Fruit fly (Drosophila melanogaster) whole organism, adult: ENCODE results near the gene CG11843.

ENCODE experiments used
- CG11617 ChIP-seq: fragments of 200-800 bp; sonication (Bioruptor generic); optimal IDR thresholded peaks from 2 replicates; lab custom pipeline; 2017; ENCODE audit warnings: mild to moderate bottlenecking, missing biosample characterization, missing genetic modification reagents, missing genetic modification characterization
- CG12768 ChIP-seq: fragments of 200-800 bp; sonication (Bioruptor generic); optimal IDR thresholded peaks from 2 replicates; lab custom pipeline; 2017; ENCODE audit warnings: missing biosample characterization, missing genetic modification characterization, mild to moderate bottlenecking, moderate library complexity, missing genetic modification reagents
- CG14711 ChIP-seq: fragments of 200-800 bp; sonication (Bioruptor generic); optimal IDR thresholded peaks from 2 replicates; lab custom pipeline; 2018; ENCODE audit warnings: missing biosample characterization, mild to moderate bottlenecking, missing genetic modification characterization, moderate library complexity
- CG1620 ChIP-seq: fragments of 200-800 bp; sonication (Bioruptor generic); optimal IDR thresholded peaks from 2 replicates; lab custom pipeline; 2016; ENCODE audit warnings: missing biosample characterization, missing genetic modification characterization
- CG33017 ChIP-seq: fragments of 200-800 bp; sonication (Bioruptor generic); optimal IDR thresholded peaks from 2 replicates; lab custom pipeline; 2018; ENCODE audit warnings: missing biosample characterization, mild to moderate bottlenecking, missing genetic modification characterization, moderate library complexity
- CG5204 ChIP-seq: fragments of 200-800 bp; sonication (Bioruptor generic); optimal IDR thresholded peaks from 2 replicates; lab custom pipeline; 2016; ENCODE audit warnings: missing biosample characterization, missing genetic modification characterization
- CG7045 ChIP-seq: fragments of 200-800 bp; sonication (Bioruptor generic); optimal IDR thresholded peaks from 2 replicates; lab custom pipeline; 2017; ENCODE audit warnings: missing biosample characterization, mild to moderate bottlenecking, missing genetic modification characterization
- CG7101 ChIP-seq: fragments of 200-800 bp; sonication (Bioruptor generic); optimal IDR thresholded peaks from 2 replicates; lab custom pipeline; 2018; ENCODE audit warnings: missing biosample characterization, mild to moderate bottlenecking, missing genetic modification characterization, moderate library complexity
- Clk ChIP-seq: fragments of 200-800 bp; sonication (Bioruptor generic); optimal IDR thresholded peaks from 2 replicates; lab custom pipeline; 2017; ENCODE audit warnings: missing biosample characterization, missing genetic modification characterization
- Crg-1 ChIP-seq: fragments of 200-800 bp; sonication (Bioruptor generic); optimal IDR thresholded peaks from 2 replicates; lab custom pipeline; 2016; ENCODE audit warnings: missing biosample characterization, missing genetic modification characterization
- Hr96 ChIP-seq: fragments of 200-800 bp; sonication (Bioruptor generic); optimal IDR thresholded peaks from 2 replicates; lab custom pipeline; 2016; ENCODE audit warnings: missing biosample characterization, missing genetic modification characterization
- Mnt ChIP-seq: fragments of 200-800 bp; sonication (Bioruptor generic); optimal IDR thresholded peaks from 2 replicates; lab custom pipeline; 2016; ENCODE audit warnings: missing biosample characterization, mild to moderate bottlenecking, missing genetic modification characterization
- bab1 ChIP-seq: fragments of 200-800 bp; sonication (Bioruptor generic); optimal IDR thresholded peaks from 3 replicates; lab custom pipeline; 2019; ENCODE audit warnings: missing biosample characterization, mild to moderate bottlenecking, missing genetic modification characterization, moderate library complexity
- cic ChIP-seq: fragments of 200-800 bp; sonication (Bioruptor generic); optimal IDR thresholded peaks from 2 replicates; lab custom pipeline; 2017; ENCODE audit warnings: missing biosample characterization, mild to moderate bottlenecking, missing genetic modification characterization, moderate library complexity
- cnc ChIP-seq, 2 experiments: fragments of >200 bp; optimal IDR thresholded peaks; 2 replicates each; lab custom pipeline; 2017
- kay ChIP-seq: fragments of 200-800 bp; sonication (Bioruptor generic); peaks from one replicate; lab custom pipeline; 2016; ENCODE audit warnings: missing biosample characterization, missing genetic modification characterization, borderline replicate concordance
- ovo ChIP-seq: fragments of 200-800 bp; sonication (Bioruptor generic); optimal IDR thresholded peaks from 2 replicates; lab custom pipeline; 2016; ENCODE audit warnings: missing biosample characterization, missing genetic modification characterization
- pad ChIP-seq: fragments of 200-800 bp; sonication (Bioruptor generic); optimal IDR thresholded peaks from 3 replicates; lab custom pipeline; 2017; ENCODE audit warnings: missing biosample characterization, missing genetic modification characterization, mild to moderate bottlenecking, moderate library complexity, missing genetic modification reagents
- tj ChIP-seq: fragments of 200-800 bp; sonication (Bioruptor generic); optimal IDR thresholded peaks from 3 replicates; lab custom pipeline; 2017; ENCODE audit warnings: missing biosample characterization, mild to moderate bottlenecking, missing genetic modification characterization, moderate library complexity
- toe ChIP-seq: fragments of 200-800 bp; sonication (Bioruptor generic); optimal IDR thresholded peaks from 2 replicates; lab custom pipeline; 2016; ENCODE audit warnings: missing biosample characterization, missing genetic modification characterization

CG11843 gene

DNA sequence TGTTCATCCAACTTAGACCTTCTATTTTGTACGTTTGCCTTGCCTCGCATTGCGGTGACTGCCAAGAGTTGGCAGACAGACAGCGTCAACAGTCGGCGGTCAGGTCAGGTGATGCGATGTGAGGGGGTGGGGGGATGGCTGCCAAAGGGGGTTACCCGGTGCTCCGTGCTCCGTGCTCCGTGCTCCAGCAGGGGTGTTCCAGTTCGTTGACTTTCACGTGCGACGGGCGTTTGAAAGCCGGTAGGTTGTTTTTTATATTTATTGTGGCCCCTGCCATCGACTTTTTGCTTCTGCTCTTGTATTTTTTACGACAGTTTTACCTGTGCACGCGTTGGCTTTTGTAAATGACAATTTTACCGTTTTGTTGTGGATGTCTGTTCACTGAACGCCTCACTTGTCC lies 27.9 kb downstream of the CG11843 start:
- no peak for TF ChIP-seq CG33017
- no peak for TF ChIP-seq toe (GFP tag; lab: Kevin White, UChicago)
- TF ChIP-seq Mnt: no peak
- TF ChIP-seq bab1: no peak
- no peak for TF ChIP-seq tj (GFP tag; lab: Kevin White, UChicago)
- no peak for TF ChIP-seq Hr96 (GFP tag; lab: Kevin White, UChicago)
- no peak for TF ChIP-seq CG7101 (tag; lab: Kevin White, UChicago)
- no peak for TF ChIP-seq CG7045 (GFP tag; lab: Kevin White, UChicago)
- no peak for TF ChIP-seq kay (GFP tag; lab: Kevin White, UChicago)
- no peak for TF ChIP-seq cnc (optimal IDR thresholded peaks at IDR 0.05; lab: Kevin White, UChicago)
- no peak for TF ChIP-seq Crg-1 (GFP tag; lab: Kevin White, UChicago)
- TF ChIP-seq CG5204: no peak
- no peak for TF ChIP-seq ovo
- TF ChIP-seq CG1620 (GFP tag; lab: Kevin White, UChicago): no peak
- TF ChIP-seq CG14711 (tag; lab: Kevin White, UChicago): no peak
- no peak for TF ChIP-seq CG11617 (GFP tag; lab: Kevin White, UChicago)

DNA sequence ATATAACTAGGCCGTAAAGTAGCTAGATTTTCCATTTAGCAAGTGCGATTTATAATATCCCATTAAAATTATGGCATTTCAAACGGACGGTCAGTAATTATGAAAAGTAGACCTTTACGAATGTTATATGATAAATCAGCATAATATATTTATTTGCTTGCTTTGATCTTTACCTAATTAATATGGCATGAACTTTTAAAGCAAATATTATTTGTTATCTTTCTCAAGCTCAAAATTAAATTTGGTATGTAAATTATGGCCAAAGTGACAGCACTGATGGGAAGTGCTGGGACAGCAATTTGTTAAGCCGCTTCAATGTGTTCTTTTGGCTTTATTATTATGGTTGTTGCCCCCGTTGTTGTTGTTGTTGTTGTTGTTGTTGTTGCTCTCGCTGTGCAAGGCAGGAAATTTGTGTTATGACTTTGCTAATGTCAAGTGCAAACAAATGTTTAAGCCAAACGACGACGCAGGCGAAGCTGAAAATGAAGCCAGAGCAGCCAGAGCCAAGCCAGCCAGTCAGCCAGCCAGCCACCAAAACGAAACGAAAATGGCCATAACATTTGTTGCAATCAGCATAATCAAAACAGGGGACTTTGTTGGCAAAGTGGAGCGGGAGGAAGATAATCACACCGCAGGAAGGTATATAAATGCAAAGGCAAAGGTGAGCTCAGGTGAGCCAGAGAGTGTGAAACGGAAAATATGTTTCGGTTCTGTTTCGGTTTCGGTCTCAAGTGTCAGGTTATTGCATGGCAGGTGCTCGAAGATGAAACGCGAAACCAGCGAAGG lies 28.6 kb downstream of the CG11843 start:
- TF ChIP-seq cic (GFP tag; lab: Kevin White, UChicago) (no peak), tj (GFP tag; lab: Kevin White, UChicago) (peak; percentile 96)

DNA sequence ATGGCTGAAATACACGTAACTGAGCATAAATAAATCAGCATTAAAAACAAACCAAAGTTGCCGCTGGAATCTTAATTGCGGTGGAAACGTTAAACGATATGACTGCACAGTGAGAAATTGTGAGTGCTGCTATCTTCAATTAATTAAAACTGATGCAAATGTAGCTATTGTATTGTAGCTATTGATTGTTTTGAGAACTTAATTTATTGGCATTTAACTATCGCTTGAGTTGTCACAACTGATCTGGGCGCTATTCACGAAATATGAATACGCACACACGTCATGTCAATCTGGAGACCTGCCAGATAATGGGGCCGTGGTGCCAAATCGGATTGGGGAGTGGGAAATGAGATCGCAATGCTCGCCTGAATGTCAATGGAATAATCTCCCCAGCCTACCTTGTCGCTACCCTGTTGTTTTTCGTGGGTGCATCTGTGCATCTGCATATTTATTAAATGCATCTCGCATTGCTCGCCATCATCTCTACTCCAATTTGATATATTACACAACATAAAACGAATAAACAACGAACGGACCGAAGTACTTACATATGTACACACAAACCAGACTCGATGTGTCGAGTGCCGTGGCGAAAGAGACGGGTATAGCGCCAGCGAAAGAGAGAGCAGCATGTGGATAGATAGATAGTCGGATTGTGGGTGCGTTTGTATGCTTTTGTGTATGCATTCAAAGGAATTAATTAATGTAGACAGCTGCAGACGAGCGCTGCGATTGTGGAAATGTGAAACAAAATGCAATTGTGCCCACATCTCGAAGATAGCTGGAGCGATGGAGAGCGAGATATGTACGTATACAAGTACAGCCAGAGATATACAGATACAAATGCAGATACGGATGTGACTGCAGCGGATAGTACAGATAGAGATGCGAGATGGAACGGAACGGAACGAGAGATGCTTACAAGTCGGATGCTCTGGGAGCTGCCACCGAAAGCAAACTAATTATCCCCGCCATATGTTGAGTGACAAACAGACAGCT lies 29.6 kb downstream of the CG11843 start:
- TF ChIP-seq cic (GFP tag; lab: Kevin White, UChicago) (peak; percentile 5), ovo (no peak), CG11617 (GFP tag; lab: Kevin White, UChicago) (no peak), CG7045 (GFP tag; lab: Kevin White, UChicago) (peak; percentile 2), pad (GFP tag; lab: Kevin White, UChicago) (no peak), CG33017 (no peak), CG7101 (tag; lab: Kevin White, UChicago) (no peak), kay (GFP tag; lab: Kevin White, UChicago) (peak; percentile 66), Clk (GFP tag; lab: Kevin White, UChicago) (no peak), bab1 (no peak), CG12768 (GFP tag; lab: Kevin White, UChicago) (peak; percentile 51)

DNA sequence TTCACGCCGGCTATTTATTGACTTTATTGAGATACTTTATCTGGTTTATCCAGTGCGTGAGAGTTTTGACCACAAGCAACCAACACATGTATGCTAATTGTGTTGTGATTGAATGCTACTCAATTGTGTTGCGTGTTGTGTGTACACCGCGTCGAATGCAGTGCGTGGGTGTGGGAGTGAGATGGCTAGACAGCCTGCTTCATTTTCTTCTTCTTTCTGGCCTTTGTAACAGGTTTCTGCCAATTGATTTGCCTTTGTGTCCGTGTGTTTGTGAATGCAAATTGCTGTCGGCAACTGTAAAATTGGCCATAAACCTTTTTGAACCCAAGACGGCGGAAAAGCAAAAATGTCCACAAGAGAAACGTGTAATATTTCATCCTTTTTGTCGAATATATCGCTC lies 32.7 kb downstream of the CG11843 start:
- no peak for TF ChIP-seq ovo
- TF ChIP-seq CG11617 (GFP tag; lab: Kevin White, UChicago): no peak
- TF ChIP-seq cic (GFP tag; lab: Kevin White, UChicago): no peak
- TF ChIP-seq CG7101 (tag; lab: Kevin White, UChicago): no peak
- no peak for TF ChIP-seq kay (GFP tag; lab: Kevin White, UChicago)
- no peak for TF ChIP-seq Hr96 (GFP tag; lab: Kevin White, UChicago)
- no peak for TF ChIP-seq toe (GFP tag; lab: Kevin White, UChicago)
- TF ChIP-seq CG1620 (GFP tag; lab: Kevin White, UChicago): no peak
- no peak for TF ChIP-seq Mnt

DNA sequence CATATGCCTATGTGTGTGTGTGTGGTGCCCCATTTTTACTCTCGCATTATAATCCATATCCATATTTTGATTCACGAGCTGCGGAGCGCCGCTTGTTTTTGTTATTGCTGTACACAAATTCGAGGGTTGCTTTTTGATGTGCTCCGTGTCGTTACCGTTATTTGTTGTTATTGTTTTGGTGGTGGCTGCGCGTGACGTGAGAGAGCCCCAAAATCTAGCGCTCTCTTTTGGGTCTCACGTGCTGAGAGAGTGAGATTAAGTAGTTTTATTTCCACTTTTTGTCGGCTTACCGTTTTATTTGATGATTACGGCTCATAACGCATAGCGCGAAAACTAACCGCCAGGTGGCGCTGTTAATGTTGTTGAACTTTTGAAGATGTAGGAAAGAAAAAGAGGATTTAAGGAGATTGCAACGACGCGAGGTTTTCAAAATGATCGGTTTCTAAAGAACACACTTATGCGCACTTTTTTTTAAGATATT lies 33.2 kb downstream of the CG11843 start:
- TF ChIP-seq CG7101 (tag; lab: Kevin White, UChicago): no peak
- no peak for TF ChIP-seq CG5204
- TF ChIP-seq CG7045 (GFP tag; lab: Kevin White, UChicago): no peak
- TF ChIP-seq cic (GFP tag; lab: Kevin White, UChicago): no peak
- no peak for TF ChIP-seq cnc (optimal IDR thresholded peaks at IDR 0.05; lab: Kevin White, UChicago)
- TF ChIP-seq pad (GFP tag; lab: Kevin White, UChicago): peak; percentile 13
- peak; percentile 70 for TF ChIP-seq kay (GFP tag; lab: Kevin White, UChicago)
- TF ChIP-seq CG12768 (GFP tag; lab: Kevin White, UChicago): no peak
- TF ChIP-seq Hr96 (GFP tag; lab: Kevin White, UChicago): no peak
- no peak for TF ChIP-seq CG14711 (tag; lab: Kevin White, UChicago)
- TF ChIP-seq ovo: peak; percentile 6

DNA sequence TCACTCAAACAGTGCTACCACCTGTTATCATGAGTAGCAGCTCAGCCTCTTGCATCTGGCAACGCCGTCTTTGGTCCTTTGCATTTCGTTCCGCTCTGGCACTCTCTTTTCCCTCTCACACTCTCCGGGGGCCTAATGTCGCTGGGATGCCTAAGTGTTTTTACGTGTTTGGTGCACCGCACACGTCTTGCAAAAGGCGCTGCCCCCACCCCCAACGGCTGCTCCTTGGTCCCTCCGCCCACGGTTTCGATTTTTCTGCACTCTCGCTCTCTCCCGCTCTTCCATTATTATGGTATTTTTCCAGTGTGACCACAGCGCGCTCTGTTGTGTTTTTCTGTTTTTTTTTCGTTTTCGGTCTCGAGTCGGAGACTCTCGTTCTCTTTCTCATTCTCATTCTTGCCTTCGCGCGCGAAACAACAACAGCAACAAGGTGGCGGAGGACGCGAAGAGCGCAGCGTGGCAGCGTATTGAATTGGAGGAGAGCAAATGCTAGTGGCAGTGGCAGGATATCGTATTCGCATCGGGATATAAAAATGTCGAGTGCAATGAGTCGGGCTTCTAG lies 33.9 kb downstream of the CG11843 start:
- no peak for TF ChIP-seq CG5204
- TF ChIP-seq Mnt: no peak
- TF ChIP-seq cic (GFP tag; lab: Kevin White, UChicago): no peak
- TF ChIP-seq CG1620 (GFP tag; lab: Kevin White, UChicago): no peak
- TF ChIP-seq ovo: no peak
- no peak for TF ChIP-seq CG11617 (GFP tag; lab: Kevin White, UChicago)
